Fruit fly (Drosophila melanogaster): Measurements from ENCODE around the gene Traf6.

Traf6 gene

dm6 chrX:8125224-8125649 lies 31.9 kb downstream of the Traf6 start (continued):
- no peak for TF ChIP-seq HLH4C (GFP tag; IDR thresholded peaks at IDR 0.05; ENCODE audit: partially characterized antibody)
- no peak for TF ChIP-seq ab (GFP tag; optimal IDR thresholded peaks at IDR 0.05)
- peak; percentile 56; the same call in 1 of the 2 replicates for TF ChIP-seq ttk (GFP tag; IDR thresholded peaks at IDR 0.05)
- TF ChIP-seq CG31365 (tag; optimal IDR thresholded peaks at IDR 0.05), result no peak
- no peak for TF ChIP-seq CG42726 (GFP tag; IDR thresholded peaks at IDR 0.05; ENCODE audit: partially characterized antibody)
- no peak for TF ChIP-seq maf-S (GFP tag; optimal IDR thresholded peaks at IDR 0.05)
- no peak for TF ChIP-seq CG2199 (GFP tag; IDR thresholded peaks at IDR 0.05)
- TF ChIP-seq Bdp1 (GFP tag; optimal IDR thresholded peaks at IDR 0.05), result no peak
- no peak for TF ChIP-seq CG12219 (GFP tag; optimal IDR thresholded peaks at IDR 0.05)
- TF ChIP-seq sd (tag; optimal IDR thresholded peaks at IDR 0.05), result no peak
- no peak for TF ChIP-seq CG15479 (GFP tag; optimal IDR thresholded peaks at IDR 0.05)
- TF ChIP-seq Hr3 (GFP tag; optimal IDR thresholded peaks at IDR 0.05), result peak; percentile 57
- TF ChIP-seq CG2712 (tag; optimal IDR thresholded peaks at IDR 0.05), result peak; percentile 77
- TF ChIP-seq CG11085 (GFP tag; IDR thresholded peaks at IDR 0.05), result no peak
- no peak for TF ChIP-seq CG2120 (GFP tag; optimal IDR thresholded peaks at IDR 0.05)
- peak; percentile 28 for TF ChIP-seq CG30431 (GFP tag; optimal IDR thresholded peaks at IDR 0.05)
- TF ChIP-seq NFAT (GFP tag; IDR thresholded peaks at IDR 0.05), result 0 out of 2 replicates have a peak, but pooled peaks have one; percentile 31
- peak; percentile 24 for TF ChIP-seq CG4820 (GFP tag; optimal IDR thresholded peaks at IDR 0.05)
- no peak for TF ChIP-seq CG34224 (GFP tag; IDR thresholded peaks at IDR 0.05; ENCODE audit: partially characterized antibody)
- peak; percentile 28 for TF ChIP-seq CG12659 (GFP tag; optimal IDR thresholded peaks at IDR 0.05)
- no peak for TF ChIP-seq nerfin-2 (GFP tag; IDR thresholded peaks at IDR 0.05; ENCODE audit: partially characterized antibody)
- no peak for TF ChIP-seq Kr (GFP tag; optimal IDR thresholded peaks at IDR 0.05)
- TF ChIP-seq Sry-δ (GFP tag; optimal IDR thresholded peaks at IDR 0.05), result no peak
- no peak for TF ChIP-seq NC2β (GFP tag; optimal IDR thresholded peaks at IDR 0.05)
- peak; percentile 34; the same call in 1 of the 4 replicates for TF ChIP-seq Gug (GFP tag; IDR thresholded peaks at IDR 0.05)
- no peak for TF ChIP-seq btn (GFP tag; optimal IDR thresholded peaks at IDR 0.05)
- TF ChIP-seq stwl (tag; optimal IDR thresholded peaks at IDR 0.05), result no peak
- no peak for TF ChIP-seq Deaf1 (tag; optimal IDR thresholded peaks at IDR 0.05)
- TF ChIP-seq CG14710 (tag; optimal IDR thresholded peaks at IDR 0.05), result peak; percentile 55
- TF ChIP-seq ash1 (GFP tag; optimal IDR thresholded peaks at IDR 0.05), result no peak
- no peak for TF ChIP-seq CG4360 (GFP tag; IDR thresholded peaks at IDR 0.05)
- TF ChIP-seq Tbp (GFP tag; optimal IDR thresholded peaks at IDR 0.05), result no peak
- TF ChIP-seq slou (GFP tag; optimal IDR thresholded peaks at IDR 0.05), result no peak
- TF ChIP-seq eve (GFP tag; optimal IDR thresholded peaks at IDR 0.05), result no peak
- TF ChIP-seq CG7928 (GFP tag; optimal IDR thresholded peaks at IDR 0.05), result no peak
- peak; percentile 9 for TF ChIP-seq Six4 (GFP tag; optimal IDR thresholded peaks at IDR 0.05)
- no peak for TF ChIP-seq br (optimal IDR thresholded peaks at IDR 0.05)
- no peak for TF ChIP-seq Rx (GFP tag; IDR thresholded peaks at IDR 0.05)
- no peak for TF ChIP-seq her (GFP tag; optimal IDR thresholded peaks at IDR 0.05)
- TF ChIP-seq HmgZ (tag; optimal IDR thresholded peaks at IDR 0.05), result no peak
- no peak for TF ChIP-seq D19B (GFP tag; optimal IDR thresholded peaks at IDR 0.05)
- no peak for TF ChIP-seq exex (tag; optimal IDR thresholded peaks at IDR 0.05)
- peak; percentile 75 for TF ChIP-seq gem (tag; optimal IDR thresholded peaks at IDR 0.05)
- no peak for TF ChIP-seq ssp (GFP tag; IDR thresholded peaks at IDR 0.05)
- peak; percentile 45; the same call in 1 of the 2 replicates for TF ChIP-seq lmd (GFP tag; IDR thresholded peaks at IDR 0.05)
- TF ChIP-seq Blimp-1 (GFP tag; optimal IDR thresholded peaks at IDR 0.05), result peak; percentile 53
- no peak for TF ChIP-seq cad (GFP tag; optimal IDR thresholded peaks at IDR 0.05)
- TF ChIP-seq Nf-YA (GFP tag; IDR thresholded peaks at IDR 0.05), result no peak
- no peak for TF ChIP-seq CG7786 (GFP tag; optimal IDR thresholded peaks at IDR 0.05)
- TF ChIP-seq ken (GFP tag; IDR thresholded peaks at IDR 0.05), result no peak
- TF ChIP-seq eyg (GFP tag; optimal IDR thresholded peaks at IDR 0.05), result no peak
- TF ChIP-seq sima (GFP tag; optimal IDR thresholded peaks at IDR 0.05), result no peak
- TF ChIP-seq CG17359 (tag; optimal IDR thresholded peaks at IDR 0.05), result peak; percentile 65

All from whole organism, embryonic.